Fruit fly (Drosophila melanogaster): ENCODE results near the gene subdued.

The subdued gene

dm6 chr3R:19619908-19620307 lies 22.6 kb downstream of the subdued start:
- TF ChIP-seq CG11504 (tag; optimal IDR thresholded peaks at IDR 0.05) (no peak), ttk (GFP tag; IDR thresholded peaks at IDR 0.05) (no peak), sug (tag; optimal IDR thresholded peaks at IDR 0.05) (peak; percentile 52), unc-4 (GFP tag; IDR thresholded peaks at IDR 0.05; ENCODE audit: partially characterized antibody) (no peak), ATbp (GFP tag; optimal IDR thresholded peaks at IDR 0.05) (no peak), CG3281 (GFP tag; optimal IDR thresholded peaks at IDR 0.05) (peak; percentile 8), CG34224 (GFP tag; IDR thresholded peaks at IDR 0.05; ENCODE audit: partially characterized antibody) (no peak), Bgb (GFP tag; IDR thresholded peaks at IDR 0.05; ENCODE audit: partially characterized antibody) (no peak), CG11247 (GFP tag; IDR thresholded peaks at IDR 0.05) (no peak), CG13894 (tag; optimal IDR thresholded peaks at IDR 0.05) (peak; percentile 50), Med (GFP tag) (peak; percentile 80), CG10431 (GFP tag; optimal IDR thresholded peaks at IDR 0.05) (no peak), CG2889 (GFP tag; IDR thresholded peaks at IDR 0.05) (no peak), nau (GFP tag; optimal IDR thresholded peaks at IDR 0.05) (no peak), dan (GFP tag; IDR thresholded peaks at IDR 0.05) (no peak), CG2199 (GFP tag; IDR thresholded peaks at IDR 0.05) (0 out of 3 replicates have a peak, but pooled peaks have one; percentile 44), CG6854 (GFP tag; optimal IDR thresholded peaks at IDR 0.05) (no peak), Chrac-16 (GFP tag; optimal IDR thresholded peaks at IDR 0.05) (no peak), aop (GFP tag; IDR thresholded peaks at IDR 0.05) (no peak), CG10543 (GFP tag; optimal IDR thresholded peaks at IDR 0.05) (peak; percentile 16), bsh (GFP tag; optimal IDR thresholded peaks at IDR 0.05) (no peak), Ets65A (GFP tag) (no peak), gem (tag; optimal IDR thresholded peaks at IDR 0.05) (no peak), lab (GFP tag; optimal IDR thresholded peaks at IDR 0.05) (peak; percentile 28), Rfx (GFP tag; IDR thresholded peaks at IDR 0.05) (peak; percentile 23; the same call in 1 of the 2 replicates), CG6765 (GFP tag; optimal IDR thresholded peaks at IDR 0.05) (no peak), CG14710 (tag; optimal IDR thresholded peaks at IDR 0.05) (no peak), CG7987 (GFP tag; optimal IDR thresholded peaks at IDR 0.05) (peak; percentile 29), mirr (GFP tag; optimal IDR thresholded peaks at IDR 0.05) (peak; percentile 82), vvl (GFP tag; IDR thresholded peaks at IDR 0.05) (0 out of 2 replicates have a peak, but pooled peaks have one; percentile 10), CG32772 (GFP tag; IDR thresholded peaks at IDR 0.05) (no peak), CG2116 (GFP tag; optimal IDR thresholded peaks at IDR 0.05) (no peak), cwo (GFP tag; optimal IDR thresholded peaks at IDR 0.05) (peak; percentile 88), crp (GFP tag; optimal IDR thresholded peaks at IDR 0.05) (no peak), sd (tag; optimal IDR thresholded peaks at IDR 0.05) (peak; percentile 86), Fer2 (tag; optimal IDR thresholded peaks at IDR 0.05) (no peak), ftz-f1 (GFP tag; optimal IDR thresholded peaks at IDR 0.05) (peak; percentile 2), CG33557 (GFP tag; optimal IDR thresholded peaks at IDR 0.05) (no peak), exex (tag; optimal IDR thresholded peaks at IDR 0.05) (peak; percentile 61), CG12104 (GFP tag; optimal IDR thresholded peaks at IDR 0.05) (no peak), Tbp (GFP tag; optimal IDR thresholded peaks at IDR 0.05) (no peak), fu2 (GFP tag; optimal IDR thresholded peaks at IDR 0.05) (no peak), Deaf1 (tag; optimal IDR thresholded peaks at IDR 0.05) (peak; percentile 28), nerfin-2 (GFP tag; IDR thresholded peaks at IDR 0.05; ENCODE audit: partially characterized antibody) (no peak), Dad (GFP tag; optimal IDR thresholded peaks at IDR 0.05) (no peak), slou (GFP tag; optimal IDR thresholded peaks at IDR 0.05) (no peak), sens (GFP tag) (peak; percentile 19), gcm (GFP tag; optimal IDR thresholded peaks at IDR 0.05) (no peak), CG9727 (GFP tag; optimal IDR thresholded peaks at IDR 0.05) (peak; percentile 3), B-H1 (GFP tag; IDR thresholded peaks at IDR 0.05) (no peak), sr (GFP tag; IDR thresholded peaks at IDR 0.05) (no peak)

Data from whole organism, embryonic.